Worm (Caenorhabditis elegans) whole organism, L1 larva: ENCODE data around the gene Y73B6BL.47.

Experiments
- C04F5.9 ChIP-seq: sonication (generic microtip); optimal IDR thresholded peaks from 2 replicates; lab custom pipeline; 2016; ENCODE audit warnings: missing genetic modification characterization, missing compliant biosample characterization
- C34B4.2 ChIP-seq: sonication (generic microtip); optimal IDR thresholded peaks from 2 replicates; lab custom pipeline; 2017; ENCODE audit warnings: mild to moderate bottlenecking, missing genetic modification characterization, missing compliant biosample characterization
- F16B12.6 ChIP-seq: fragments of 150-350 bp; optimal IDR thresholded peaks from 2 replicates; lab custom pipeline; 2014; ENCODE audit warnings: missing biosample characterization, missing genetic modification characterization
- aha-1 ChIP-seq: fragments of 150-350 bp; optimal IDR thresholded peaks from 2 replicates; lab custom pipeline; 2014; ENCODE audit warnings: missing biosample characterization, missing genetic modification characterization
- aly-2 ChIP-seq: fragments of 150-350 bp; optimal IDR thresholded peaks from 2 replicates; lab custom pipeline; 2014; ENCODE audit warnings: missing biosample characterization, missing genetic modification characterization
- ama-1 ChIP-seq: fragments of 150-350 bp; optimal IDR thresholded peaks from 2 replicates; lab custom pipeline; 2014
- ceh-63 ChIP-seq: fragments of 200-800 bp; sonication (Bioruptor generic); optimal IDR thresholded peaks from 2 replicates; lab custom pipeline; 2018; ENCODE audit warnings: mild to moderate bottlenecking, missing genetic modification characterization, missing compliant biosample characterization
- ceh-88 ChIP-seq: fragments of 200-800 bp; sonication (Bioruptor generic); IDR thresholded peaks from 2 replicates; pipeline ENCODE4 v1.3.6; 2022; ENCODE audit warnings: missing genetic modification characterization, missing compliant biosample characterization
- dpl-1 ChIP-seq, 3 experiments: fragments of 150-350 bp in 2 of 3; sonication (generic microtip) in 1 of 3; optimal IDR thresholded peaks; 2 replicates each; lab custom pipeline; 2014 to 2017; ENCODE audit warnings: missing biosample characterization in 3 of 3, missing genetic modification characterization in 3 of 3, missing genetic modification reagents in 3 of 3
- dsc-1 ChIP-seq: sonication (generic microtip); optimal IDR thresholded peaks from 2 replicates; lab custom pipeline; 2016; ENCODE audit warnings: mild to moderate bottlenecking, missing genetic modification characterization, missing compliant biosample characterization
- efl-1 ChIP-seq, 4 experiments: fragments of 150-350 bp; optimal IDR thresholded peaks in 3 of 4; peaks in 1 of 4; 1 replicate in 1 of 4; 2 replicates in 3 of 4; lab custom pipeline; 2014; ENCODE audit warnings: missing biosample characterization in 2 of 4, missing genetic modification characterization in 2 of 4, missing genetic modification reagents in 2 of 4
- egl-27 ChIP-seq, 2 experiments: fragments of 150-350 bp in 1 of 2; sonication (generic microtip); optimal IDR thresholded peaks; 3 replicates each; lab custom pipeline; 2017 to 2018; ENCODE audit warnings: missing biosample characterization in 2 of 2, missing genetic modification characterization in 2 of 2, missing genetic modification reagents in 2 of 2
- elt-3 ChIP-seq, 6 experiments: fragments of 150-350 bp in 1 of 6; sonication (generic microtip); optimal IDR thresholded peaks; 2 replicates each; lab custom pipeline; 2017 to 2018; ENCODE audit warnings: missing biosample characterization in 6 of 6, missing genetic modification characterization in 6 of 6, inconsistent platforms in 1 of 6
- ets-5 ChIP-seq: fragments of 200-800 bp; sonication (Bioruptor generic); IDR thresholded peaks from 2 replicates; pipeline ENCODE4 v1.3.6; 2022; ENCODE audit warnings: missing genetic modification characterization, missing compliant biosample characterization
- fkh-4 ChIP-seq: sonication (generic microtip); optimal IDR thresholded peaks from 2 replicates; lab custom pipeline; 2016; ENCODE audit warnings: missing compliant biosample characterization, missing genetic modification characterization, borderline replicate concordance
- fkh-8 ChIP-seq: sonication (generic microtip); optimal IDR thresholded peaks from 2 replicates; lab custom pipeline; 2016; ENCODE audit warnings: mild to moderate bottlenecking, missing genetic modification characterization, missing compliant biosample characterization
- fos-1 ChIP-seq: fragments of 150-350 bp; optimal IDR thresholded peaks from 2 replicates; lab custom pipeline; 2014; ENCODE audit warnings: missing biosample characterization, missing genetic modification characterization
- irx-1 ChIP-seq: sonication (generic microtip); optimal IDR thresholded peaks from 2 replicates; lab custom pipeline; 2016; ENCODE audit warnings: missing genetic modification characterization, missing compliant biosample characterization
- isw-1 ChIP-seq: fragments of 200-800 bp; sonication (Bioruptor generic); IDR thresholded peaks from 2 replicates; pipeline ENCODE4 v1.3.6; 2022; ENCODE audit warnings: missing genetic modification characterization, missing compliant biosample characterization
- lin-13 ChIP-seq: fragments of 150-350 bp; optimal IDR thresholded peaks from 2 replicates; lab custom pipeline; 2014; ENCODE audit warnings: missing biosample characterization, missing genetic modification reagents, missing genetic modification characterization
- lin-14 ChIP-seq: fragments of 200-800 bp; sonication (Bioruptor generic); optimal IDR thresholded peaks from 2 replicates; lab custom pipeline; 2018; ENCODE audit warnings: mild to moderate bottlenecking, missing genetic modification characterization, moderate library complexity, missing compliant biosample characterization
- lin-35 ChIP-seq, 2 experiments: fragments of 150-350 bp; optimal IDR thresholded peaks; 2 replicates each; lab custom pipeline; 2014; ENCODE audit warnings: missing biosample characterization in 2 of 2, missing genetic modification characterization in 2 of 2, missing genetic modification reagents in 2 of 2
- lin-39 ChIP-seq: fragments of 150-350 bp; optimal IDR thresholded peaks from 2 replicates; lab custom pipeline; 2014; ENCODE audit warnings: missing biosample characterization, missing genetic modification reagents, missing genetic modification characterization
- lir-3 ChIP-seq: sonication (generic microtip); optimal IDR thresholded peaks from 2 replicates; lab custom pipeline; 2016; ENCODE audit warnings: mild to moderate bottlenecking, missing genetic modification characterization, moderate library complexity, missing compliant biosample characterization; ENCODE audit not compliant: poor library complexity
- lsy-2 ChIP-seq, 2 experiments: fragments of 150-350 bp; optimal IDR thresholded peaks; 2 replicates each; lab custom pipeline; 2014; ENCODE audit warnings: missing biosample characterization in 2 of 2, missing genetic modification characterization in 2 of 2
- mep-1 ChIP-seq: fragments of 150-350 bp; optimal IDR thresholded peaks from 2 replicates; lab custom pipeline; 2014; ENCODE audit warnings: missing biosample characterization, missing genetic modification characterization
- nhr-19 ChIP-seq: fragments of 200-800 bp; sonication (Bioruptor generic); conservative IDR thresholded peaks from 2 replicates; pipeline ENCODE4 v1.3.6; 2022; ENCODE audit warnings: missing genetic modification characterization, missing compliant biosample characterization
- nhr-20 ChIP-seq: sonication (generic microtip); optimal IDR thresholded peaks from 2 replicates; lab custom pipeline; 2016; ENCODE audit warnings: mild to moderate bottlenecking, missing genetic modification characterization, missing compliant biosample characterization
- nhr-47 ChIP-seq: sonication (generic microtip); optimal IDR thresholded peaks from 2 replicates; lab custom pipeline; 2016; ENCODE audit warnings: mild to moderate bottlenecking, missing genetic modification characterization, moderate library complexity, missing compliant biosample characterization
- nhr-71 ChIP-seq: sonication (generic microtip); optimal IDR thresholded peaks from 2 replicates; lab custom pipeline; 2016; ENCODE audit warnings: mild to moderate bottlenecking, missing genetic modification characterization, moderate library complexity, missing compliant biosample characterization
- nhr-77 ChIP-seq: fragments of 150-350 bp; optimal IDR thresholded peaks from 2 replicates; lab custom pipeline; 2014; ENCODE audit warnings: missing biosample characterization, missing genetic modification characterization
- nhr-84 ChIP-seq: sonication (generic microtip); optimal IDR thresholded peaks from 2 replicates; lab custom pipeline; 2017; ENCODE audit warnings: missing biosample characterization, missing genetic modification characterization
- pqm-1 ChIP-seq: sonication (generic microtip); optimal IDR thresholded peaks from 3 replicates; lab custom pipeline; 2017; ENCODE audit warnings: missing biosample characterization, missing genetic modification characterization
- rnt-1 ChIP-seq: sonication (generic microtip); optimal IDR thresholded peaks from 2 replicates; lab custom pipeline; 2016; ENCODE audit warnings: mild to moderate bottlenecking, missing genetic modification characterization, moderate library complexity, missing compliant biosample characterization
- skn-1 ChIP-seq: fragments of 150-350 bp; optimal IDR thresholded peaks from 2 replicates; lab custom pipeline; 2014; ENCODE audit warnings: missing biosample characterization, missing genetic modification characterization
- snpc-4 ChIP-seq: fragments of 150-350 bp; optimal IDR thresholded peaks from 2 replicates; lab custom pipeline; 2014; ENCODE audit warnings: missing biosample characterization, missing genetic modification characterization
- sptf-1 ChIP-seq: fragments of 150-350 bp; optimal IDR thresholded peaks from 2 replicates; lab custom pipeline; 2014; ENCODE audit warnings: missing biosample characterization, missing genetic modification characterization
- sup-37 ChIP-seq: fragments of 200-800 bp; sonication (Bioruptor generic); optimal IDR thresholded peaks from 2 replicates; lab custom pipeline; 2018; ENCODE audit warnings: mild to moderate bottlenecking, missing genetic modification characterization, missing compliant biosample characterization
- swsn-7 ChIP-seq: sonication (generic microtip); optimal IDR thresholded peaks from 2 replicates; lab custom pipeline; 2016; ENCODE audit warnings: missing genetic modification characterization, missing compliant biosample characterization
- tbx-2 ChIP-seq: sonication (generic microtip); optimal IDR thresholded peaks from 2 replicates; lab custom pipeline; 2016; ENCODE audit warnings: missing genetic modification characterization, missing compliant biosample characterization
- tlp-1 ChIP-seq: fragments of 150-350 bp; optimal IDR thresholded peaks from 2 replicates; lab custom pipeline; 2014; ENCODE audit warnings: missing biosample characterization, missing genetic modification characterization
- unc-130 ChIP-seq: fragments of 150-350 bp; optimal IDR thresholded peaks from 2 replicates; lab custom pipeline; 2017; ENCODE audit warnings: missing biosample characterization, missing genetic modification characterization, inconsistent platforms
- unc-30 ChIP-seq: sonication (generic microtip); optimal IDR thresholded peaks from 2 replicates; lab custom pipeline; 2017; ENCODE audit warnings: missing biosample characterization, missing genetic modification characterization
- unc-62 ChIP-seq: fragments of 150-350 bp; optimal IDR thresholded peaks from 2 replicates; lab custom pipeline; 2014; ENCODE audit warnings: missing biosample characterization, missing genetic modification reagents, missing genetic modification characterization
- unc-86 ChIP-seq: sonication (generic microtip); optimal IDR thresholded peaks from 2 replicates; lab custom pipeline; 2016; ENCODE audit warnings: missing genetic modification characterization, missing compliant biosample characterization
- unc-98 ChIP-seq: fragments of 200-800 bp; sonication (Bioruptor generic); IDR thresholded peaks from 2 replicates; pipeline ENCODE4 v1.3.6; 2022; ENCODE audit warnings: missing genetic modification characterization, missing compliant biosample characterization
- zag-1 ChIP-seq: fragments of 150-350 bp; optimal IDR thresholded peaks from 2 replicates; lab custom pipeline; 2014; ENCODE audit warnings: missing biosample characterization, missing genetic modification characterization

The Y73B6BL.47 gene

ce11 chrIV:6372993-6373392 lies 11.2 kb downstream of the Y73B6BL.47 start, which contains the start of gene smg-3:
smg-3 (minus strand) TSS chrIV:6373093.
- TF ChIP-seq pqm-1 (tag; lab: Kevin White, UChicago) (no peak), C04F5.9 (tag; lab: Kevin White, UChicago) (no peak), sup-37 (GFP tag; lab: Kevin White, UChicago) (no peak), dsc-1 (tag; lab: Kevin White, UChicago) (no peak), nhr-19 (GFP tag; lab: Robert Waterston, UW) (no peak), unc-62 (no peak), sptf-1 (no peak), fos-1 (tag; lab: Kevin White, UChicago) (no peak), lin-13 (GFP tag; lab: Kevin White, UChicago) (no peak), skn-1 (tag; lab: Kevin White, UChicago) (no peak), lin-39 (tag; lab: Kevin White, UChicago) (no peak), efl-1 (optimal IDR thresholded peaks at IDR 0.05; lab: Kevin White, UChicago) (no peak), efl-1 (GFP tag; optimal IDR thresholded peaks at IDR 0.05 in 1 of 2; lab: Kevin White, UChicago) (no peak), zag-1 (tag; lab: Kevin White, UChicago) (no peak), unc-98 (GFP tag; lab: Robert Waterston, UW) (no peak)
- TF ChIP-seq, all 84 proteins: peak for 0

ce11 chrIV:6373721-6374120 lies 12.0 kb downstream of the Y73B6BL.47 start:
- TF ChIP-seq egl-27 (tag; optimal IDR thresholded peaks at IDR 0.05; lab: Kevin White, UChicago): no peak
- TF ChIP-seq unc-130 (tag; lab: Kevin White, UChicago): no peak
- TF ChIP-seq efl-1 (optimal IDR thresholded peaks at IDR 0.05; lab: Kevin White, UChicago): no peak
- peak in 1 of 2 experiments; percentile 8 for TF ChIP-seq efl-1 (GFP tag; optimal IDR thresholded peaks at IDR 0.05 in 1 of 2; lab: Kevin White, UChicago)
- no peak for TF ChIP-seq tbx-2 (tag; lab: Kevin White, UChicago)
- no peak for TF ChIP-seq unc-86 (tag; lab: Kevin White, UChicago)
- TF ChIP-seq elt-3 (tag; optimal IDR thresholded peaks at IDR 0.05; lab: Kevin White, UChicago): no peak
- TF ChIP-seq aly-2 (tag; lab: Kevin White, UChicago): no peak
- TF ChIP-seq, all 84 proteins: peak for 1

- TF ChIP-seq isw-1 (GFP tag; lab: Robert Waterston, UW) (peak; percentile 61), ceh-88 (GFP tag; lab: Robert Waterston, UW) (no peak), nhr-47 (tag; lab: Kevin White, UChicago) (peak; percentile 85), ets-5 (GFP tag; lab: Robert Waterston, UW) (no peak), egl-27 (tag; optimal IDR thresholded peaks at IDR 0.05; lab: Kevin White, UChicago) (no peak), ceh-63 (GFP tag; lab: Kevin White, UChicago) (no peak), pqm-1 (tag; lab: Kevin White, UChicago) (no peak), nhr-71 (peak; percentile 89), dpl-1 (GFP tag; optimal IDR thresholded peaks at IDR 0.05; lab: Kevin White, UChicago) (peak; percentile 79 to 87 (median 86)), swsn-7 (tag; lab: Kevin White, UChicago) (peak; percentile 72), lir-3 (tag; lab: Kevin White, UChicago) (peak; percentile 57), nhr-19 (GFP tag; lab: Robert Waterston, UW) (peak; percentile 72), rnt-1 (tag; lab: Kevin White, UChicago) (peak; percentile 82), fkh-4 (tag; lab: Kevin White, UChicago) (no peak), aha-1 (tag; lab: Kevin White, UChicago) (no peak), skn-1 (tag; lab: Kevin White, UChicago) (peak; percentile 91), F16B12.6 (tag; lab: Kevin White, UChicago) (peak; percentile 95), snpc-4 (tag; lab: Kevin White, UChicago) (peak; percentile 59), unc-30 (tag; lab: Kevin White, UChicago) (no peak), fkh-8 (tag; lab: Kevin White, UChicago) (peak; percentile 64), lin-35 (GFP tag; optimal IDR thresholded peaks at IDR 0.05; lab: Kevin White, UChicago) (peak; percentile 85 to 91), nhr-77 (tag; lab: Kevin White, UChicago) (peak; percentile 58), ama-1 (lab: Kevin White, UChicago) (no peak), mep-1 (tag; lab: Kevin White, UChicago) (peak; percentile 92), C34B4.2 (tag; lab: Kevin White, UChicago) (no peak), nhr-84 (no peak), efl-1 (optimal IDR thresholded peaks at IDR 0.05; lab: Kevin White, UChicago) (peak; percentile 87), efl-1 (GFP tag; optimal IDR thresholded peaks at IDR 0.05 in 1 of 2; lab: Kevin White, UChicago) (peak; percentile 83 to 98), tlp-1 (tag; lab: Kevin White, UChicago) (no peak), lin-14 (peak; percentile 77), nhr-20 (tag; lab: Kevin White, UChicago) (peak; percentile 78), elt-3 (tag; optimal IDR thresholded peaks at IDR 0.05; lab: Kevin White, UChicago) (peak in 2 of 6 experiments; percentile 66 to 70), lsy-2 (tag; optimal IDR thresholded peaks at IDR 0.05; lab: Kevin White, UChicago) (peak; percentile 83 to 91), lin-39 (tag; lab: Kevin White, UChicago) (peak; percentile 30), irx-1 (tag; lab: Kevin White, UChicago) (peak; percentile 55)
Observed at ce11 chrIV:6376473-6377115, 14.8 kb downstream of the Y73B6BL.47 start, which contains the start of the genes hrpf-2 and bli-6. hrpf-2 (minus strand) TSS chrIV:6376523. bli-6 (plus strand) TSS chrIV:6377065.
